Worm (Caenorhabditis elegans): ENCODE data around the gene C27F2.9.

DNA sequence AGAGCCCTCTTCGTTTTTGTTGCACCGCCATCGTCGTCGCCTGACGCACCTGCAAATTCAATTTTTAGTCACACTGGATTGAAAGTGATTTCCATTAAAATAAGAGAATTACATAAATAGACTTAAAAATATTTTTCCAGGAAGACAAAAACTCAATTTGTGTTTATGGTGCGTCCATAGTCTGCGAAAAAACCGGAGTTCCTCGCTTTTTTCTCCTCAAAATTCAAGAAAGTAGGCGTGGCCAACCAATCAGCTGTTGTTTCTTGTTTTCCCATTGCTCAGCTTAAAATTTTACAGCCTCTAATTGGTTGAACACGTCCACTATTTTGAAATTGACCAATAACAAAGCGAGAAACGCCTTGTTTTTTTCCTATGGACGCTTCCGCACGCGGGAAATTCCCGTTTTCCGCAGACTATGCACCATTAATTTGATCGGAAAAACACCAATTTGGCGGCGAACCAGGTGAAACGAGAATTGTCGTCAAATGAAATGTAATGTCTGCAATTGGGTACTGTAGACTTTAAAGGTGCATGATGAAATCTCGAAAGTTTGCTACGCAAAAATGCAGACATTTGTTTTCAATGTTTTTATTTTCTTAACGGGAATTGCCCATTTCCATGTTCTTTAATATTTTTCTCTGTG lies 21.7 kb upstream of the C27F2.9 start, which contains the start of gene C27F2.7:
- TF ChIP-seq zag-1 (tag; optimal IDR thresholded peaks at IDR 0.05) (no peak), skn-1 (tag; optimal IDR thresholded peaks at IDR 0.05) (no peak), nhr-76 (tag; optimal IDR thresholded peaks at IDR 0.05) (no peak), ama-1 (optimal IDR thresholded peaks at IDR 0.05) (no peak), jun-1 (tag; optimal IDR thresholded peaks at IDR 0.05) (no peak), lin-39 (tag; optimal IDR thresholded peaks at IDR 0.05) (no peak), nhr-25 (tag; optimal IDR thresholded peaks at IDR 0.05) (no peak), tbx-2 (tag; optimal IDR thresholded peaks at IDR 0.05) (no peak), elt-1 (tag; optimal IDR thresholded peaks at IDR 0.05) (no peak), nhr-28 (tag; optimal IDR thresholded peaks at IDR 0.05) (no peak), nhr-237 (tag; optimal IDR thresholded peaks at IDR 0.05) (no peak)
